Fruit fly (Drosophila melanogaster): Measurements from ENCODE around the gene Sry-delta.

Sry-delta gene

DNA sequence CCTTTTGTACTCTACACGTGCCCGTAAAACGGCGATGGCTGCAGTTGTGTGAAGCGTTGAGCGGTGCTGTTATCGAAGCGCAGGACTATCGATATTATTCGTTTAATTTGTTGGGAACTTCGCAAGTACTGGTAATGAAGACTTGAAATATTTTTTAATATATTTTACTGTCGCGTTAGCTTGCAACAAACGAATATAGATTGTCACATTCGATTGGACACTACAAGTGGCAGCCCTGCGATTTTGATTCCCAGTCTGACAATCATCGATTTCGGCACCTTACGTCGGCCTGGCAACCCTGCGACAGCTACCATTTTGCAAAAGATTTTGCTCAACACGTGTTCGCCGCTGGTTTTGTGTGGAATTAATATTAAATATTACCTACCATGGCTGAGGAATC is 38.5 kb upstream of the Sry-delta start, which contains the start of the genes Nlp and Nph (continued):
- TF ChIP-seq hbn (GFP tag; IDR thresholded peaks at IDR 0.05; ENCODE audit: partially characterized antibody) (peak; percentile 88), Doc3 (GFP tag; IDR thresholded peaks at IDR 0.05; ENCODE audit: partially characterized antibody) (peak; percentile 94), CG4328 (GFP tag; optimal IDR thresholded peaks at IDR 0.05) (no peak), Fer1 (GFP tag; optimal IDR thresholded peaks at IDR 0.05) (peak; percentile 52), B-H2 (GFP tag; optimal IDR thresholded peaks at IDR 0.05) (peak; percentile 29), chinmo (GFP tag; IDR thresholded peaks at IDR 0.05; ENCODE audit: partially characterized antibody) (peak; percentile 74; the same call in 1 of the 4 replicates), CG12155 (GFP tag; optimal IDR thresholded peaks at IDR 0.05) (peak; percentile 47), Camta (GFP tag; optimal IDR thresholded peaks at IDR 0.05) (no peak), CG4820 (GFP tag; optimal IDR thresholded peaks at IDR 0.05) (no peak), CG17359 (tag; optimal IDR thresholded peaks at IDR 0.05) (peak; percentile 0), Hey (tag; optimal IDR thresholded peaks at IDR 0.05) (no peak), scrt (GFP tag; optimal IDR thresholded peaks at IDR 0.05) (peak; percentile 75), Six4 (GFP tag; optimal IDR thresholded peaks at IDR 0.05) (no peak), chif (GFP tag; optimal IDR thresholded peaks at IDR 0.05) (no peak), gce (GFP tag; IDR thresholded peaks at IDR 0.05) (no peak), CG7786 (GFP tag; optimal IDR thresholded peaks at IDR 0.05) (peak; percentile 7), CG2116 (GFP tag; optimal IDR thresholded peaks at IDR 0.05) (peak; percentile 93), sna (GFP tag; IDR thresholded peaks at IDR 0.05; ENCODE audit: partially characterized antibody) (peak; percentile 94), CG18599 (GFP tag; optimal IDR thresholded peaks at IDR 0.05) (no peak), Dll (GFP tag; IDR thresholded peaks at IDR 0.05; ENCODE audit: partially characterized antibody) (peak; percentile 96), CoRest (tag; optimal IDR thresholded peaks at IDR 0.05) (peak; percentile 15), caup (GFP tag; optimal IDR thresholded peaks at IDR 0.05; ENCODE audit: severe bottlenecking) (peak; percentile 22), unc-4 (GFP tag; IDR thresholded peaks at IDR 0.05; ENCODE audit: partially characterized antibody) (peak; percentile 90), Max (GFP tag; optimal IDR thresholded peaks at IDR 0.05) (peak; percentile 87), lilli (GFP tag; optimal IDR thresholded peaks at IDR 0.05) (peak; percentile 54), CG9797 (GFP tag; optimal IDR thresholded peaks at IDR 0.05) (peak; percentile 61), CG2712 (tag; optimal IDR thresholded peaks at IDR 0.05) (peak; percentile 49), Med (GFP tag) (peak; percentile 89), ara (GFP tag; IDR thresholded peaks at IDR 0.05) (no peak), CG13424 (tag; optimal IDR thresholded peaks at IDR 0.05) (peak; percentile 15), Gsc (GFP tag; IDR thresholded peaks at IDR 0.05) (no peak), CG2120 (GFP tag; optimal IDR thresholded peaks at IDR 0.05) (peak; percentile 45), CG17829 (tag; optimal IDR thresholded peaks at IDR 0.05) (peak; percentile 80), jumu (GFP tag; optimal IDR thresholded peaks at IDR 0.05) (no peak), tin (GFP tag; optimal IDR thresholded peaks at IDR 0.05) (peak; percentile 43), phol (tag; optimal IDR thresholded peaks at IDR 0.05) (peak; percentile 92), CG11093 (GFP tag; IDR thresholded peaks at IDR 0.05) (no peak), Dp (GFP tag; optimal IDR thresholded peaks at IDR 0.05) (peak; percentile 34), Opbp (GFP tag; IDR thresholded peaks at IDR 0.05; ENCODE audit: partially characterized antibody) (peak; percentile 76), pan (optimal IDR thresholded peaks at IDR 0.05) (no peak), pan (GFP tag; optimal IDR thresholded peaks at IDR 0.05 in 1 of 2, IDR thresholded peaks at IDR 0.05 in 1 of 2) (no peak), CG10267 (tag; optimal IDR thresholded peaks at IDR 0.05) (peak; percentile 63), ash1 (GFP tag; optimal IDR thresholded peaks at IDR 0.05) (no peak), YL-1 (GFP tag; optimal IDR thresholded peaks at IDR 0.05) (peak; percentile 93), CG7963 (GFP tag; IDR thresholded peaks at IDR 0.05; ENCODE audit: partially characterized antibody) (peak; percentile 62), bbx (GFP tag; IDR thresholded peaks at IDR 0.05; ENCODE audit: partially characterized antibody) (peak; percentile 76), Spps (tag; optimal IDR thresholded peaks at IDR 0.05) (peak; percentile 7), CG8924 (tag; optimal IDR thresholded peaks at IDR 0.05) (peak; percentile 43), CG12659 (GFP tag; optimal IDR thresholded peaks at IDR 0.05) (peak; percentile 65), Dref (GFP tag; IDR thresholded peaks at IDR 0.05) (peak; percentile 71)
